Fruit fly (Drosophila melanogaster) S2 (cell line): ENCODE measurements around the gene wkd.

Experiments used
- CG8478 ChIP-seq: fragments of >200 bp; optimal IDR thresholded peaks from 2 replicates; lab custom pipeline; 2018
- CTCF ChIP-seq, 2 experiments: fragments of >200 bp; optimal IDR thresholded peaks; 2 replicates each; lab custom pipeline; 2018

- TF ChIP-seq CTCF (optimal IDR thresholded peaks at IDR 0.05; lab: Kevin White, UChicago) (peak; percentile 95 to 98), CG8478 (lab: Kevin White, UChicago) (no peak)
Measured at dm6 chr3R:11613252-11614036, 32.1 kb downstream of the wkd start.
